Fruit fly (Drosophila melanogaster): ENCODE measurements around the gene CG7142.
A peak's percentile ranks its signal among the peaks of the same experiment; 100 is the strongest.

CG7142 gene

DNA sequence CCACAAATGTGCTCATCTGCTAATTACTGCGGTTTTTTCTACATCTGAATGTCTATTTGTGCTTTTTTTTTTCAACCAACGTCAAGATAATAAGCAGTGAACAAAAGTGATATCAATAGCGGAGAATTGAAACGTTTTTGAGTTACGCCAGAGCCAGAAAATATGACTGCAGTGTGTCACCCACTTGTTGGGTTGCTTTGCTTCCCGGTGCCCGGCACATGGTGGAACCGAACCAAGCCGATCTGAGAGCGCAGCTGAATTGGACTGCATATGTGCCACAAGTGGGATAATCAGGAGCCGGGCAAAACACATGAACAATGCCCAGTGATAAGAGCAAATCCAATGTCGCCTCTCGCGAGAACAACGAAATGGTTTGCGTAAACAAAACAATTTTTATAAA is 13.0 kb upstream of the CG7142 start:
- no peak for TF ChIP-seq CrebB (tag; optimal IDR thresholded peaks at IDR 0.05)
- TF ChIP-seq twi (tag; optimal IDR thresholded peaks at IDR 0.05): peak; percentile 80
- TF ChIP-seq tio (GFP tag; optimal IDR thresholded peaks at IDR 0.05): no peak
- no peak for TF ChIP-seq Xbp1 (GFP tag; optimal IDR thresholded peaks at IDR 0.05)

DNA sequence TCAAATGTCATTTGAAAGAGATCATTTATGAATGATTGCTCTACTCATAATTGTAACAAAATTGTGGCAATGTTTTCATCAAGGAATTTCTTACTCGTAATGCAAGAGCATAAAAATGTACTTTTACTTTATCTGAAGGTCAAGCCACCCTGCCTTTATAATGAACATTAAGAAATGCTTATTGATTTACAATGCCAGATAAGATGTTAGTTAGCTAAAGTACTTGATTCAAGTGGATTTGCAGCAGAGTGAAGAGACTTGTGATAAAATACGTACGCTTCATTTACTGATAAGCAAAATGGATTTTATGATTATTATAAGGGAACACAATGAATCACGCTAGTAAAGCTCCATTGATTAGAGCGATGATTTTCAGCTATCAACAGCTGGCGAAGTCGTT is 12.5 kb upstream of the CG7142 start:
- TF ChIP-seq kni (GFP tag; optimal IDR thresholded peaks at IDR 0.05): no peak
- no peak for TF ChIP-seq Dref (GFP tag; IDR thresholded peaks at IDR 0.05)
- TF ChIP-seq Side (GFP tag; optimal IDR thresholded peaks at IDR 0.05): no peak
- peak; percentile 79 for TF ChIP-seq exex (tag; optimal IDR thresholded peaks at IDR 0.05)
- TF ChIP-seq Hmr (GFP tag; optimal IDR thresholded peaks at IDR 0.05): no peak
- no peak for TF ChIP-seq zen (tag; optimal IDR thresholded peaks at IDR 0.05)
- TF ChIP-seq sug (tag; optimal IDR thresholded peaks at IDR 0.05): peak; percentile 28
- TF ChIP-seq cad (GFP tag; optimal IDR thresholded peaks at IDR 0.05): no peak
- TF ChIP-seq CG17912 (GFP tag; optimal IDR thresholded peaks at IDR 0.05): no peak
- no peak for TF ChIP-seq unc-4 (GFP tag; IDR thresholded peaks at IDR 0.05; ENCODE audit: partially characterized antibody)
- TF ChIP-seq Awh (GFP tag; IDR thresholded peaks at IDR 0.05): no peak
- TF ChIP-seq otp (GFP tag; IDR thresholded peaks at IDR 0.05): no peak
- TF ChIP-seq CG13775 (GFP tag; optimal IDR thresholded peaks at IDR 0.05): no peak
- no peak for TF ChIP-seq chn (GFP tag; optimal IDR thresholded peaks at IDR 0.05)
- no peak for TF ChIP-seq tll (GFP tag; optimal IDR thresholded peaks at IDR 0.05)
- TF ChIP-seq Sry-δ (GFP tag; optimal IDR thresholded peaks at IDR 0.05): no peak
- TF ChIP-seq fd64A (GFP tag; optimal IDR thresholded peaks at IDR 0.05): no peak
- no peak for TF ChIP-seq CG6791 (GFP tag; IDR thresholded peaks at IDR 0.05; ENCODE audit: partially characterized antibody)
- no peak for TF ChIP-seq Abd-B (GFP tag; optimal IDR thresholded peaks at IDR 0.05)
- no peak for TF ChIP-seq CG10565 (GFP tag; optimal IDR thresholded peaks at IDR 0.05)
- TF ChIP-seq CG8944 (GFP tag; optimal IDR thresholded peaks at IDR 0.05): no peak
- TF ChIP-seq lab (GFP tag; optimal IDR thresholded peaks at IDR 0.05): no peak
- peak; percentile 43 for TF ChIP-seq grn (GFP tag; optimal IDR thresholded peaks at IDR 0.05)
- TF ChIP-seq tio (GFP tag; optimal IDR thresholded peaks at IDR 0.05): no peak
- peak; percentile 69 for TF ChIP-seq CG34376 (GFP tag; optimal IDR thresholded peaks at IDR 0.05)
- no peak for TF ChIP-seq odd (GFP tag; optimal IDR thresholded peaks at IDR 0.05)
- TF ChIP-seq sd (tag; optimal IDR thresholded peaks at IDR 0.05): peak; percentile 45
- no peak for TF ChIP-seq Dad (GFP tag; optimal IDR thresholded peaks at IDR 0.05)

- no peak for TF ChIP-seq trh (GFP tag; optimal IDR thresholded peaks at IDR 0.05)
- TF ChIP-seq CG10979 (tag; optimal IDR thresholded peaks at IDR 0.05): no peak
- no peak for TF ChIP-seq CG13123 (GFP tag; optimal IDR thresholded peaks at IDR 0.05)
- no peak for TF ChIP-seq ttk (GFP tag; IDR thresholded peaks at IDR 0.05)
- TF ChIP-seq CG10565 (GFP tag; optimal IDR thresholded peaks at IDR 0.05): no peak
- no peak for TF ChIP-seq CG4282 (GFP tag; optimal IDR thresholded peaks at IDR 0.05)
- no peak for TF ChIP-seq vfl (GFP tag; optimal IDR thresholded peaks at IDR 0.05)
- no peak for TF ChIP-seq CG15011 (GFP tag; optimal IDR thresholded peaks at IDR 0.05)
- TF ChIP-seq D19A (tag; optimal IDR thresholded peaks at IDR 0.05): no peak
These were observed 9.4 kb upstream of the CG7142 start, which contains the start of gene CG7131 for dm6 chr3R:18288677-18289076. Gene CG7131 (minus strand): TSS chr3R:18288777.
